Worm (Caenorhabditis elegans) whole organism, L2 larva: ENCODE measurements around the gene K01A6.7.

Experiments
- F13H6.1 ChIP-seq: sonication (generic microtip); optimal IDR thresholded peaks from 2 replicates; lab custom pipeline; 2016; ENCODE audit warnings: missing genetic modification characterization, missing compliant biosample characterization
- R02D3.7 ChIP-seq: fragments of 150-350 bp; optimal IDR thresholded peaks from 2 replicates; lab custom pipeline; 2014; ENCODE audit warnings: missing biosample characterization, missing genetic modification characterization
- Y55F3AM.14 ChIP-seq: fragments of 200-800 bp; sonication (Bioruptor generic); optimal IDR thresholded peaks from 2 replicates; lab custom pipeline; 2018; ENCODE audit warnings: mild to moderate bottlenecking, missing genetic modification characterization, missing compliant biosample characterization
- ZK546.5 ChIP-seq: sonication (generic microtip); optimal IDR thresholded peaks from 2 replicates; lab custom pipeline; 2017; ENCODE audit warnings: missing biosample characterization, missing genetic modification characterization
- alr-1 ChIP-seq: fragments of 150-350 bp; optimal IDR thresholded peaks from 2 replicates; lab custom pipeline; 2014; ENCODE audit warnings: missing biosample characterization, missing genetic modification characterization
- aly-2 ChIP-seq: fragments of 150-350 bp; optimal IDR thresholded peaks from 2 replicates; lab custom pipeline; 2014; ENCODE audit warnings: missing biosample characterization, missing genetic modification characterization
- ama-1 ChIP-seq: fragments of 150-350 bp; optimal IDR thresholded peaks from 2 replicates; lab custom pipeline; 2018; ENCODE audit warnings: inconsistent platforms
- blmp-1 ChIP-seq: sonication (generic microtip); optimal IDR thresholded peaks from 2 replicates; lab custom pipeline; 2017; ENCODE audit warnings: missing genetic modification characterization, mild to moderate bottlenecking, missing compliant biosample characterization, antibody characterized with exemption, moderate library complexity; ENCODE audit not compliant: insufficient read depth
- ceh-16 ChIP-seq: fragments of 150-350 bp; optimal IDR thresholded peaks from 2 replicates; lab custom pipeline; 2014; ENCODE audit warnings: missing biosample characterization, missing genetic modification characterization
- ceh-82 ChIP-seq: fragments of 150-350 bp; optimal IDR thresholded peaks from 2 replicates; lab custom pipeline; 2014; ENCODE audit warnings: missing biosample characterization, missing genetic modification characterization
- crh-2 ChIP-seq: sonication (generic microtip); optimal IDR thresholded peaks from 2 replicates; lab custom pipeline; 2017; ENCODE audit warnings: missing biosample characterization, missing genetic modification characterization
- dmd-4 ChIP-seq: sonication (generic microtip); optimal IDR thresholded peaks from 2 replicates; lab custom pipeline; 2017; ENCODE audit warnings: missing biosample characterization, missing genetic modification characterization
- egl-27 ChIP-seq: sonication (generic microtip); optimal IDR thresholded peaks from 3 replicates; lab custom pipeline; 2017; ENCODE audit warnings: missing biosample characterization, missing genetic modification reagents, missing genetic modification characterization
- elt-1 ChIP-seq: fragments of 150-350 bp; optimal IDR thresholded peaks from 2 replicates; lab custom pipeline; 2014; ENCODE audit warnings: missing biosample characterization, missing genetic modification characterization
- elt-3 ChIP-seq: sonication (generic microtip); optimal IDR thresholded peaks from 2 replicates; lab custom pipeline; 2017; ENCODE audit warnings: missing biosample characterization, missing genetic modification characterization
- fos-1 ChIP-seq: fragments of 150-350 bp; optimal IDR thresholded peaks from 2 replicates; lab custom pipeline; 2014; ENCODE audit warnings: missing biosample characterization, missing genetic modification characterization
- gmeb-1 ChIP-seq: fragments of 150-350 bp; optimal IDR thresholded peaks from 2 replicates; lab custom pipeline; 2014; ENCODE audit warnings: missing biosample characterization, missing genetic modification characterization
- lin-13 ChIP-seq: fragments of 150-350 bp; optimal IDR thresholded peaks from 2 replicates; lab custom pipeline; 2014; ENCODE audit warnings: missing biosample characterization, missing genetic modification reagents, missing genetic modification characterization
- lin-39 ChIP-seq: fragments of 150-350 bp; optimal IDR thresholded peaks from 2 replicates; lab custom pipeline; 2014; ENCODE audit warnings: missing biosample characterization, missing genetic modification reagents, missing genetic modification characterization
- mbf-1 ChIP-seq: sonication (generic microtip); optimal IDR thresholded peaks from 2 replicates; lab custom pipeline; 2017; ENCODE audit warnings: missing biosample characterization, missing genetic modification characterization
- mdl-1 ChIP-seq, 2 experiments: fragments of 150-350 bp in 1 of 2; sonication (generic microtip) in 1 of 2; optimal IDR thresholded peaks; 2 replicates each; lab custom pipeline; 2017; ENCODE audit warnings: missing biosample characterization in 2 of 2, missing genetic modification characterization in 2 of 2
- nhr-10 ChIP-seq: sonication (generic microtip); optimal IDR thresholded peaks from 2 replicates; lab custom pipeline; 2017; ENCODE audit warnings: missing biosample characterization, missing genetic modification characterization
- nhr-11 ChIP-seq: fragments of 150-350 bp; optimal IDR thresholded peaks from 2 replicates; lab custom pipeline; 2014; ENCODE audit warnings: missing biosample characterization, missing genetic modification characterization
- nhr-129 ChIP-seq: fragments of 150-350 bp; optimal IDR thresholded peaks from 2 replicates; lab custom pipeline; 2014; ENCODE audit warnings: missing biosample characterization, missing genetic modification characterization
- nhr-23 ChIP-seq: fragments of 150-350 bp; optimal IDR thresholded peaks from 2 replicates; lab custom pipeline; 2014; ENCODE audit warnings: missing biosample characterization, missing genetic modification reagents, missing genetic modification characterization
- nhr-77 ChIP-seq: fragments of 150-350 bp; optimal IDR thresholded peaks from 2 replicates; lab custom pipeline; 2014; ENCODE audit warnings: missing biosample characterization, missing genetic modification characterization
- peb-1 ChIP-seq: fragments of 150-350 bp; optimal IDR thresholded peaks from 2 replicates; lab custom pipeline; 2014; ENCODE audit warnings: missing biosample characterization, missing genetic modification characterization
- sem-4 ChIP-seq: fragments of 150-350 bp; optimal IDR thresholded peaks from 2 replicates; lab custom pipeline; 2014; ENCODE audit warnings: missing biosample characterization, missing genetic modification reagents, missing genetic modification characterization
- skn-1 ChIP-seq: sonication (generic microtip); optimal IDR thresholded peaks from 2 replicates; lab custom pipeline; 2017; ENCODE audit warnings: missing biosample characterization, missing genetic modification characterization
- sma-3 ChIP-seq: sonication (generic microtip); optimal IDR thresholded peaks from 2 replicates; lab custom pipeline; 2016; ENCODE audit warnings: missing genetic modification reagents, missing genetic modification characterization, missing compliant biosample characterization
- sma-9 ChIP-seq, 2 experiments: fragments of 150-350 bp in 1 of 2; sonication (generic microtip) in 1 of 2; optimal IDR thresholded peaks; 2 replicates each; lab custom pipeline; 2014 to 2016; ENCODE audit warnings: missing genetic modification characterization in 2 of 2, mild to moderate bottlenecking in 1 of 2, missing biosample characterization in 1 of 2, missing compliant biosample characterization in 1 of 2, missing genetic modification reagents in 1 of 2, moderate library complexity in 1 of 2
- snpc-4 ChIP-seq: fragments of 150-350 bp; optimal IDR thresholded peaks from 2 replicates; lab custom pipeline; 2014; ENCODE audit warnings: missing biosample characterization, missing genetic modification characterization
- unc-39 ChIP-seq: fragments of 150-350 bp; optimal IDR thresholded peaks from 2 replicates; lab custom pipeline; 2014; ENCODE audit warnings: missing biosample characterization, missing genetic modification characterization
- unc-55 ChIP-seq: fragments of 150-350 bp; sonication (generic microtip); optimal IDR thresholded peaks from 3 replicates; lab custom pipeline; 2014; ENCODE audit warnings: missing biosample characterization, missing genetic modification reagents, missing genetic modification characterization
- unc-62 ChIP-seq: fragments of 150-350 bp; optimal IDR thresholded peaks from 2 replicates; lab custom pipeline; 2014; ENCODE audit warnings: missing biosample characterization, missing genetic modification reagents, missing genetic modification characterization
- zag-1 ChIP-seq: fragments of 150-350 bp; optimal IDR thresholded peaks from 2 replicates; lab custom pipeline; 2014; ENCODE audit warnings: missing biosample characterization, missing genetic modification characterization

The K01A6.7 gene

ce11 chrIV:11737269-11737668, 1.1 kb downstream of the K01A6.7 start, which contains the start of gene K01A6.8:
Gene K01A6.8 (minus strand): TSS chrIV:11737369.
- TF ChIP-seq fos-1 (tag; lab: Kevin White, UChicago) (no peak), mdl-1 (tag; optimal IDR thresholded peaks at IDR 0.05; lab: Kevin White, UChicago) (no peak), R02D3.7 (tag; lab: Kevin White, UChicago) (no peak), alr-1 (tag; lab: Kevin White, UChicago) (no peak), nhr-11 (tag; lab: Kevin White, UChicago) (no peak)

- TF ChIP-seq aly-2 (tag; lab: Kevin White, UChicago), result no peak
- TF ChIP-seq elt-1 (tag; lab: Kevin White, UChicago), result no peak
- TF ChIP-seq dmd-4 (tag; lab: Kevin White, UChicago), result no peak
- no peak for TF ChIP-seq lin-39
- TF ChIP-seq F13H6.1 (tag; lab: Kevin White, UChicago), result no peak
- TF ChIP-seq fos-1 (tag; lab: Kevin White, UChicago), result no peak
- TF ChIP-seq ZK546.5 (tag; lab: Kevin White, UChicago), result no peak
- TF ChIP-seq, all 48 proteins: peak for 0
Observed at ce11 chrIV:11735025-11735424, 3.3 kb downstream of the K01A6.7 start, which contains the start of gene K01A6.6. Gene K01A6.6 (plus strand): TSS chrIV:11735325.

ce11 chrIV:11723255-11723654, 15.1 kb downstream of the K01A6.7 start:
- TF ChIP-seq peb-1 (no peak), ama-1 (lab: Kevin White, UChicago) (no peak), nhr-129 (no peak), dmd-4 (tag; lab: Kevin White, UChicago) (no peak), sma-9 (GFP tag; optimal IDR thresholded peaks at IDR 0.05; lab: Kevin White, UChicago) (no peak), sma-9 (tag; optimal IDR thresholded peaks at IDR 0.05; lab: Kevin White, UChicago) (no peak), zag-1 (tag; lab: Kevin White, UChicago) (no peak), snpc-4 (tag; lab: Kevin White, UChicago) (no peak), alr-1 (tag; lab: Kevin White, UChicago) (no peak), skn-1 (tag; lab: Kevin White, UChicago) (no peak), egl-27 (no peak), mbf-1 (tag; lab: Kevin White, UChicago) (no peak), unc-55 (GFP tag; lab: Kevin White, UChicago) (no peak), lin-13 (GFP tag; lab: Kevin White, UChicago) (no peak), sem-4 (tag; lab: Kevin White, UChicago) (no peak), gmeb-1 (tag; lab: Kevin White, UChicago) (no peak), Y55F3AM.14 (no peak), ceh-82 (no peak), sma-3 (no peak), lin-39 (no peak), nhr-10 (tag; lab: Kevin White, UChicago) (no peak)

- no peak for TF ChIP-seq F13H6.1 (tag; lab: Kevin White, UChicago)
- TF ChIP-seq blmp-1 (tag; lab: Kevin White, UChicago), result no peak
- no peak for TF ChIP-seq elt-3 (tag; lab: Kevin White, UChicago)
- TF ChIP-seq ama-1 (lab: Kevin White, UChicago), result no peak
- no peak for TF ChIP-seq nhr-77 (tag; lab: Kevin White, UChicago)
- no peak for TF ChIP-seq nhr-23
- TF ChIP-seq lin-39, result no peak
- peak; percentile 2 for TF ChIP-seq crh-2 (tag; lab: Kevin White, UChicago)
- no peak for TF ChIP-seq unc-39 (tag; lab: Kevin White, UChicago)
- no peak for TF ChIP-seq elt-1 (tag; lab: Kevin White, UChicago)
- no peak for TF ChIP-seq unc-62 (GFP tag; lab: Kevin White, UChicago)
- no peak for TF ChIP-seq ceh-16 (tag; lab: Kevin White, UChicago)
- TF ChIP-seq fos-1 (tag; lab: Kevin White, UChicago), result peak; percentile 75
- TF ChIP-seq dmd-4 (tag; lab: Kevin White, UChicago), result no peak
- TF ChIP-seq mdl-1 (tag; optimal IDR thresholded peaks at IDR 0.05; lab: Kevin White, UChicago), result no peak
Observed at ce11 chrIV:11721878-11722277, 16.5 kb downstream of the K01A6.7 start.
